Fruit fly (Drosophila melanogaster): ENCODE results near the gene CG15465.

DNA sequence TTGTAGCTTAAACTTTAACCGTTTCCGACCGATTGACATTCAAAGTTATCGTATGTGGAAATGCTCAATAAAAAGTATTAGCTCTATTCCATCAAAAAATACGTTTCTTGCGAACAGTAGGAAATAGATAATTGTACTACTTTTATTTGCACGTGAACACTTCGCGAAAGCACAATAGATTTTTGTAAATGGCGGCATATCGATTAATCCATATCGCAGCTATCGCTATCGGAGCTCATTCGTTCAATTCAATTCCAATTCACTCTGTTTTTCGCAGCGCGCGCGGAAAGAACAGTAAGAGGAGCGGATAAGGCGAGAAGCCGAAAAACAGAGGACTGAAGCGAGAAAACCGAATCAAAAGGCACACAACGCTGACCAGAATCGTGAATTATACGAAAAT is at the start of gene CG15465, which contains the start of gene rg:
- no peak for TF ChIP-seq HLH106 (tag; optimal IDR thresholded peaks at IDR 0.05)
- no peak for TF ChIP-seq Vsx2 (GFP tag; optimal IDR thresholded peaks at IDR 0.05; ENCODE audit: partially characterized antibody)
- no peak for TF ChIP-seq tai (GFP tag; optimal IDR thresholded peaks at IDR 0.05)
- peak; percentile 12 for TF ChIP-seq jim (GFP tag; optimal IDR thresholded peaks at IDR 0.05)
- TF ChIP-seq psq (GFP tag; optimal IDR thresholded peaks at IDR 0.05): peak; percentile 67
- TF ChIP-seq OdsH (GFP tag; optimal IDR thresholded peaks at IDR 0.05): no peak
- TF ChIP-seq sv (GFP tag; optimal IDR thresholded peaks at IDR 0.05): no peak
- TF ChIP-seq Dif (GFP tag; optimal IDR thresholded peaks at IDR 0.05; ENCODE audit: partially characterized antibody): peak; percentile 27
- no peak for TF ChIP-seq rgr (GFP tag; optimal IDR thresholded peaks at IDR 0.05)
